Worm (Caenorhabditis elegans) whole organism, L4/young adult: ENCODE results near the gene F52D2.6.

Source experiments
- W03F9.2 ChIP-seq: fragments of 150-350 bp; optimal IDR thresholded peaks from 2 replicates; lab custom pipeline; 2014; ENCODE audit warnings: missing biosample characterization, missing genetic modification characterization
- dao-5 ChIP-seq: sonication (generic microtip); optimal IDR thresholded peaks from 2 replicates; lab custom pipeline; 2016; ENCODE audit warnings: missing genotype, missing genetic modification characterization, moderate library complexity, missing compliant biosample characterization
- him-1 ChIP-seq: sonication (generic microtip); optimal IDR thresholded peaks from 2 replicates; lab custom pipeline; 2016; ENCODE audit warnings: missing genotype, missing genetic modification reagents, missing genetic modification characterization, missing compliant biosample characterization

Gene F52D2.6

ce11 chrX:1975692-1976091, at the start of gene F52D2.6:
Gene F52D2.6, plus strand, starts transcription at chrX:1975992.
- no peak for TF ChIP-seq W03F9.2 (tag; lab: Kevin White, UChicago)
- TF ChIP-seq him-1 (tag; lab: Kevin White, UChicago) = no peak
- TF ChIP-seq dao-5 (tag; lab: Kevin White, UChicago) = no peak

- no peak for TF ChIP-seq W03F9.2 (tag; lab: Kevin White, UChicago)
- no peak for TF ChIP-seq him-1 (tag; lab: Kevin White, UChicago)
- TF ChIP-seq dao-5 (tag; lab: Kevin White, UChicago) = no peak
Measured at ce11 chrX:1935438-1935837, 40.4 kb upstream of the F52D2.6 start.

- no peak for TF ChIP-seq dao-5 (tag; lab: Kevin White, UChicago)
- TF ChIP-seq him-1 (tag; lab: Kevin White, UChicago) = no peak
- no peak for TF ChIP-seq W03F9.2 (tag; lab: Kevin White, UChicago)
Measured at ce11 chrX:1939248-1939647, 36.5 kb upstream of the F52D2.6 start.

ce11 chrX:1939887-1940286, 35.9 kb upstream of the F52D2.6 start, which contains the start of gene Y59E1A.4:
Gene Y59E1A.4, minus strand, starts transcription at chrX:1939987.
- TF ChIP-seq W03F9.2 (tag; lab: Kevin White, UChicago) (no peak), him-1 (tag; lab: Kevin White, UChicago) (no peak), dao-5 (tag; lab: Kevin White, UChicago) (no peak)

DNA sequence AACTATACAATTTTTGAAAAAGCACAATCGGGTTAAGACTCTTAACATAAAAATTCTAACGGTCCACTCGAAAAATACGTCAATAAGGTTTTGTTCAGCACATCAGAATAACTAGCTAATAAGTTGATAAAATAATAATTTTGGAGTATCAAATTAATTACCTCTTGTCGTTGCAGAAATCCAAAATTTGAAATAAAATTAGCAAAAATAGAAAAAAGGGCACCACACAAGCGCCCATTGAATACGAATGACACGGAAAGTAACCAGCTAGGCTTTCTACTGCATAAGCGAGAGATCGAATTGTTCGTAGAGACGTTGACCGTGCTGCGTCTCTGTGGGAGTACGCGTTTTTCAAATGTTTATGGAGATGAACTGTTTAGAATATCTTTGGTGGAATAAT, 16.7 kb upstream of the F52D2.6 start:
- TF ChIP-seq dao-5 (tag; lab: Kevin White, UChicago) (no peak), W03F9.2 (tag; lab: Kevin White, UChicago) (no peak), him-1 (tag; lab: Kevin White, UChicago) (no peak)

- TF ChIP-seq dao-5 (tag; lab: Kevin White, UChicago) (no peak), him-1 (tag; lab: Kevin White, UChicago) (no peak), W03F9.2 (tag; lab: Kevin White, UChicago) (no peak)
Measured at ce11 chrX:1960895-1961715, 14.7 kb upstream of the F52D2.6 start.

DNA sequence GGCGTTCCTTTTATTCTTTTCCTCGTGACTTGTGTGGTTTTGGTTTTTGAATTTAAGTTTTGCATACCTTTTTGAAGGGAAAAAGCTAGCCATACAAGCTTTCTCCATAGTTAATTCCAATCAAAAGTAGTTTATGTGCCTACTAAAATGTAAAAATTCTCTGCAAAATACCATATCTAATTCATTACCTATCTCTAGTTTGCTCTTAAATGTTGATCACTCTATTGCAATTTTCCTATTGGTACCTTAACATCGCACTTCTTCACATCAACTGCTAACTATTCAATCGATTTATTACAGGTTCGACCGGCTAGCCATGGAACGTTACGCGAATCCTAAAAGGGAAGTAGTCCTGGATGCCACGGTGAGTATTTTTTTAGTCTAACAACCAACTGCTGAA, 13.5 kb upstream of the F52D2.6 start, which contains the start of gene F52D2.7:
F52D2.7 (plus strand) TSS at position 301 of the 400 bp plus-strand sequence.
- TF ChIP-seq W03F9.2 (tag; lab: Kevin White, UChicago) (no peak), him-1 (tag; lab: Kevin White, UChicago) (no peak), dao-5 (tag; lab: Kevin White, UChicago) (no peak)

- no peak for TF ChIP-seq him-1 (tag; lab: Kevin White, UChicago)
- TF ChIP-seq W03F9.2 (tag; lab: Kevin White, UChicago) = no peak
- no peak for TF ChIP-seq dao-5 (tag; lab: Kevin White, UChicago)
Measured at ce11 chrX:1964411-1964810, 11.4 kb upstream of the F52D2.6 start.

DNA sequence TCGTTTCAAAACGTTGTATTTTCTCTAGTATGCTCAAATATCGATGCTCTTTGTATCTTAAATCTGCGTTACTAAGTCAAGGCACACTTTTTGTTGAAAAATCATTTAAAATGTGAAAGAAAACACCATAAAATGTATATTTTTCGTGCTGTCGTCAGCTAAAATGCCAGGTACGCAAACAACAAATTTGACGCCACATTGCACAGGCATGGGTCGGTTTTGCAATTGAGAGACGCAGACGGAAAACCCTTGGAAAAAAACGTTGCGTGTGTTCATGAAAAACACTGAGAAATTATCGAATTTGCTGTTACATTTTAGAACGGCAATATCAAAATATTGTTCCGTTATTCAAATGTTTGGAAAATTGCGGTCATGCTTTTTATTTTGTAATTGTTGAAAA, 11.0 kb upstream of the F52D2.6 start:
- TF ChIP-seq him-1 (tag; lab: Kevin White, UChicago) (no peak), dao-5 (tag; lab: Kevin White, UChicago) (no peak), W03F9.2 (tag; lab: Kevin White, UChicago) (no peak)

DNA sequence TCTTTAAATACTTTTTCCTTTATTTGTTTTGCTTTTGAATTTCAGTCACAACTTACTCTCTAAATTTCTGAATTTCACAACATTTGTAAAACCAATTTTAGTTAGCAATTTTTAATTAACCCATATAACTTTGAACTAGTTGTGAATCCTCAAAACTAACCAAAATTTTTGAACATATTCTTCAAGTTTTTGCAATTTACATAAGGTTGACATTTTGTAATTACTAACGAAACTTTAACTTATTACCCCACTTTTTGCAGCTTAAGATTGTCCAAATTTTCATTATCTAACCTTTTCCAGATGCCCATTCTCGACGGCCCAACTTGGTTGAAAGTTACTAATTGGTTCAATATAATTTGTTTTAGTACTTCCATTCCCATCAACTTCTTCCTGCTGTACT, 6.2 kb upstream of the F52D2.6 start, which contains the start of gene str-79:
str-79 (plus strand) TSS at position 301 of the 400 bp plus-strand sequence.
- no peak for TF ChIP-seq dao-5 (tag; lab: Kevin White, UChicago)
- no peak for TF ChIP-seq him-1 (tag; lab: Kevin White, UChicago)
- no peak for TF ChIP-seq W03F9.2 (tag; lab: Kevin White, UChicago)

- no peak for TF ChIP-seq W03F9.2 (tag; lab: Kevin White, UChicago)
- TF ChIP-seq him-1 (tag; lab: Kevin White, UChicago) = no peak
- no peak for TF ChIP-seq dao-5 (tag; lab: Kevin White, UChicago)
Measured at ce11 chrX:1971647-1972046, 4.1 kb upstream of the F52D2.6 start.

DNA sequence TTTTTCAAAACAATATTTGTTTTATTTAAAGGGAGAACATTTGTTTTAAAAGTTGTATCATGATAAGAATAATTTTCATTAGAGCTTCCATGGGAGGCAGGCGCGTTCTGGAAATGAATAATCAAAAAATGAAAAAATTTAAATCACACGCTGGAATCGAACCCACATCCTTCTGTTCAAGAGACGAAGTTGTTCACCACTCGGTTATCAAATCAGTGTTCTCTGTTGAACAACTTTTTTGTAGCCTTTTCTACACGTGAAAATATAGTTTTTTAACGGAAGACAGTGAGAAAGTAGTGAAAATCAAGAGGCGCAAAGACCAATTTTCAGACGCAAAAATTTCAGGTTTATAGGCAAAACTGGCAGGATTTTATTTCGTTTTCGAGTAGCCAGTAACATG, 3.0 kb upstream of the F52D2.6 start:
- no peak for TF ChIP-seq dao-5 (tag; lab: Kevin White, UChicago)
- no peak for TF ChIP-seq W03F9.2 (tag; lab: Kevin White, UChicago)
- TF ChIP-seq him-1 (tag; lab: Kevin White, UChicago) = no peak

- no peak for TF ChIP-seq dao-5 (tag; lab: Kevin White, UChicago)
- TF ChIP-seq him-1 (tag; lab: Kevin White, UChicago) = no peak
- TF ChIP-seq W03F9.2 (tag; lab: Kevin White, UChicago) = no peak
Measured at ce11 chrX:1974699-1975098, 1.1 kb upstream of the F52D2.6 start, which contains the start of gene F52D2.5. Gene F52D2.5, minus strand, starts transcription at chrX:1974799.
